Worm (Caenorhabditis elegans) whole organism, L4/young adult: ENCODE measurements around the gene T10G3.3.
A peak's percentile ranks its signal among the peaks of the same experiment; 100 is the strongest.

Experiments used
- W03F9.2 ChIP-seq: fragments of 150-350 bp; optimal IDR thresholded peaks from 2 replicates; lab custom pipeline; 2014; ENCODE audit warnings: missing biosample characterization, missing genetic modification characterization
- him-1 ChIP-seq: sonication (generic microtip); optimal IDR thresholded peaks from 2 replicates; lab custom pipeline; 2016; ENCODE audit warnings: missing genotype, missing genetic modification reagents, missing genetic modification characterization, missing compliant biosample characterization

DNA sequence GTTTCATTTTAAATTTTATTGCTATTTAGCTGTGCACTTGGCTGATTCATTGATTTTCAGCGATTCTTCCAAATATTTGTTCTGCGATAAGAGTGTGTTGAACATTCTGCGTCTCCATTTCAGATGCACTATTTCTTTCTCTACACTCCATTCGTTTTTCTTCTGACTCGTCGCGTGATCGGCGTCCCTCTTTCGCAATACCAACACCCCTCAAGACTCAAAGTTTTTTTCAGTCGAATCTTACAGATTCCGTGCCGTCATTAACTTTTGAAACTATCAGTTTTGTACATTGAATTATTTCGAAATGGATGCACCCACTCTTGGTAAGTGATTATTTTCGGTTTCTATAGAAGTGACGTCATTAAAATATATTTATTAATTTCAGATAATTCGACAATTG is 27.0 kb downstream of the T10G3.3 start, which contains the start of gene frm-10:
- TF ChIP-seq him-1, result no peak
- peak; percentile 55 for TF ChIP-seq W03F9.2 (tag; lab: Kevin White, UChicago)
